Fruit fly (Drosophila melanogaster) whole organism, embryonic: Measurements from ENCODE around the gene CG6066.

Experiments
- ATbp ChIP-seq: fragments of 200-800 bp; sonication (Bioruptor generic); optimal IDR thresholded peaks from 2 replicates; lab custom pipeline; 2017; ENCODE audit warnings: missing biosample characterization, mild to moderate bottlenecking, missing genetic modification characterization, missing genetic modification reagents
- Antp ChIP-seq: fragments of 200-800 bp; sonication (Bioruptor generic); optimal IDR thresholded peaks from 3 replicates; lab custom pipeline; 2016; ENCODE audit warnings: missing biosample characterization, missing genetic modification characterization
- Atf3 ChIP-seq: fragments of 200-800 bp; sonication (Bioruptor generic); optimal IDR thresholded peaks from 3 replicates; lab custom pipeline; 2016; ENCODE audit warnings: missing biosample characterization, missing genetic modification characterization
- B-H1 ChIP-seq: fragments of 200-800 bp; sonication (Bioruptor generic); IDR thresholded peaks from 3 replicates; pipeline ENCODE4 v1.3.6; 2022; ENCODE audit warnings: missing biosample characterization, missing genetic modification characterization
- B-H2 ChIP-seq: fragments of 200-800 bp; sonication (Bioruptor generic); optimal IDR thresholded peaks from 2 replicates; lab custom pipeline; 2018; ENCODE audit warnings: missing biosample characterization, mild to moderate bottlenecking, missing genetic modification characterization
- Bdp1 ChIP-seq: fragments of 200-800 bp; sonication (Bioruptor generic); optimal IDR thresholded peaks from 3 replicates; lab custom pipeline; 2016; ENCODE audit warnings: missing biosample characterization, missing genetic modification characterization
- CG10654 ChIP-seq: fragments of 200-800 bp; sonication (Bioruptor generic); optimal IDR thresholded peaks from 2 replicates; lab custom pipeline; 2016; ENCODE audit warnings: missing biosample characterization, missing genetic modification characterization
- CG10979 ChIP-seq: fragments of 200-800 bp; sonication (Bioruptor generic); optimal IDR thresholded peaks from 2 replicates; lab custom pipeline; 2018; ENCODE audit warnings: missing biosample characterization, mild to moderate bottlenecking, missing genetic modification characterization, moderate library complexity
- CG11093 ChIP-seq: fragments of 200-800 bp; sonication (Bioruptor generic); IDR thresholded peaks from 3 replicates; pipeline ENCODE4 v1.3.6; 2022; ENCODE audit warnings: missing biosample characterization, missing genetic modification characterization
- CG11696 ChIP-seq: fragments of 200-800 bp; sonication (Bioruptor generic); IDR thresholded peaks from 2 replicates; pipeline ENCODE4 v1.3.6; 2022; ENCODE audit warnings: missing biosample characterization, missing genetic modification characterization
- CG12942 ChIP-seq: fragments of 200-800 bp; sonication (Bioruptor generic); optimal IDR thresholded peaks from 3 replicates; lab custom pipeline; 2016; ENCODE audit warnings: missing biosample characterization, missing genetic modification characterization
- CG13424 ChIP-seq: fragments of 200-800 bp; sonication (Bioruptor generic); optimal IDR thresholded peaks from 2 replicates; lab custom pipeline; 2019; ENCODE audit warnings: missing biosample characterization, mild to moderate bottlenecking, missing genetic modification characterization, moderate library complexity
- CG17361 ChIP-seq: fragments of 200-800 bp; sonication (Bioruptor generic); IDR thresholded peaks from 3 replicates; pipeline ENCODE4 v1.3.6; 2022; ENCODE audit warnings: missing biosample characterization, missing genetic modification characterization
- CG17568 ChIP-seq: fragments of 200-800 bp; sonication (Bioruptor generic); optimal IDR thresholded peaks from 2 replicates; lab custom pipeline; 2018; ENCODE audit warnings: missing biosample characterization, mild to moderate bottlenecking, missing genetic modification characterization, moderate library complexity
- CG18476 ChIP-seq: fragments of 200-800 bp; sonication (Bioruptor generic); optimal IDR thresholded peaks from 2 replicates; lab custom pipeline; 2016; ENCODE audit warnings: missing biosample characterization, mild to moderate bottlenecking, missing genetic modification characterization
- CG2875 ChIP-seq: fragments of 200-800 bp; sonication (Bioruptor generic); optimal IDR thresholded peaks from 2 replicates; lab custom pipeline; 2017; ENCODE audit warnings: missing biosample characterization, mild to moderate bottlenecking, missing genetic modification characterization, missing genetic modification reagents
- CG3163 ChIP-seq: fragments of 200-800 bp; sonication (Bioruptor generic); optimal IDR thresholded peaks from 3 replicates; lab custom pipeline; 2016; ENCODE audit warnings: missing biosample characterization, missing genetic modification characterization
- CG3995 ChIP-seq: fragments of 200-800 bp; sonication (Bioruptor generic); optimal IDR thresholded peaks from 3 replicates; lab custom pipeline; 2016; ENCODE audit warnings: missing biosample characterization, missing genetic modification characterization
- CG4707 ChIP-seq: fragments of 200-800 bp; sonication (Bioruptor generic); optimal IDR thresholded peaks from 2 replicates; lab custom pipeline; 2018; ENCODE audit warnings: missing biosample characterization, mild to moderate bottlenecking, missing genetic modification characterization, moderate library complexity
- CG6254 ChIP-seq: fragments of 200-800 bp; sonication (Bioruptor generic); optimal IDR thresholded peaks from 3 replicates; lab custom pipeline; 2017; ENCODE audit warnings: mild to moderate bottlenecking, missing biosample characterization, missing genetic modification reagents, missing genetic modification characterization
- CG7987 ChIP-seq: fragments of 200-800 bp; sonication (Bioruptor generic); optimal IDR thresholded peaks from 2 replicates; lab custom pipeline; 2018; ENCODE audit warnings: missing biosample characterization, mild to moderate bottlenecking, missing genetic modification characterization, moderate library complexity
- CG8290 ChIP-seq, 3 experiments: fragments of 200-800 bp; sonication (Bioruptor generic); optimal IDR thresholded peaks; 2 replicates each; lab custom pipeline; 2016 to 2019; ENCODE audit warnings: missing biosample characterization in 3 of 3, missing genetic modification characterization in 3 of 3, mild to moderate bottlenecking in 2 of 3, moderate library complexity in 1 of 3
- CG9727 ChIP-seq: fragments of 200-800 bp; sonication (Bioruptor generic); optimal IDR thresholded peaks from 3 replicates; lab custom pipeline; 2017; ENCODE audit warnings: missing biosample characterization, mild to moderate bottlenecking, missing genetic modification characterization
- CoRest ChIP-seq: fragments of 200-800 bp; sonication (Bioruptor generic); optimal IDR thresholded peaks from 3 replicates; lab custom pipeline; 2018; ENCODE audit warnings: missing biosample characterization, mild to moderate bottlenecking, missing genetic modification characterization, moderate library complexity
- E2f1 ChIP-seq: fragments of 200-800 bp; sonication (Bioruptor generic); IDR thresholded peaks from 2 replicates; pipeline ENCODE4 v1.3.6; 2022; ENCODE audit warnings: missing biosample characterization, missing genetic modification characterization
- Gug ChIP-seq: fragments of 200-800 bp; sonication (Bioruptor generic); IDR thresholded peaks from 4 replicates; pipeline ENCODE4 v1.3.6; 2022; ENCODE audit warnings: missing biosample characterization, missing genetic modification characterization
- Med ChIP-seq: fragments of 200-800 bp; sonication (Bioruptor generic); peaks from one replicate; lab custom pipeline; 2016; ENCODE audit warnings: missing biosample characterization, missing genetic modification characterization, mild to moderate bottlenecking, inconsistent platforms, moderate library complexity
- NK7.1 ChIP-seq: fragments of 200-800 bp; sonication (Bioruptor generic); optimal IDR thresholded peaks from 3 replicates; lab custom pipeline; 2016; ENCODE audit warnings: missing biosample characterization, missing genetic modification characterization
- Spps ChIP-seq: fragments of 200-800 bp; sonication (Bioruptor generic); optimal IDR thresholded peaks from 2 replicates; lab custom pipeline; 2018; ENCODE audit warnings: missing biosample characterization, mild to moderate bottlenecking, missing genetic modification characterization
- Taf1 ChIP-seq: fragments of 200-800 bp; sonication (Bioruptor generic); IDR thresholded peaks from 2 replicates; pipeline ENCODE4 v1.3.6; 2022; ENCODE audit warnings: missing biosample characterization, missing genetic modification characterization
- az2 ChIP-seq: fragments of 200-800 bp; sonication (Bioruptor generic); optimal IDR thresholded peaks from 3 replicates; lab custom pipeline; 2016; ENCODE audit warnings: missing biosample characterization, missing genetic modification characterization
- bab2 ChIP-seq: fragments of 200-800 bp; sonication (Bioruptor generic); optimal IDR thresholded peaks from 2 replicates; lab custom pipeline; 2016; ENCODE audit warnings: missing biosample characterization, missing genetic modification characterization
- chif ChIP-seq, 2 experiments: fragments of 200-800 bp; sonication (Bioruptor generic); optimal IDR thresholded peaks; 3 replicates each; lab custom pipeline; 2016; ENCODE audit warnings: missing biosample characterization in 2 of 2, missing genetic modification characterization in 2 of 2
- disco-r ChIP-seq: fragments of 200-800 bp; sonication (Bioruptor generic); optimal IDR thresholded peaks from 2 replicates; lab custom pipeline; 2016; ENCODE audit warnings: missing biosample characterization, missing genetic modification characterization
- dmrt11E ChIP-seq: fragments of 200-800 bp; sonication (Bioruptor generic); optimal IDR thresholded peaks from 3 replicates; lab custom pipeline; 2018; ENCODE audit warnings: missing biosample characterization, mild to moderate bottlenecking, missing genetic modification characterization, moderate library complexity
- ftz-f1 ChIP-seq: fragments of 200-800 bp; sonication (Bioruptor generic); optimal IDR thresholded peaks from 2 replicates; lab custom pipeline; 2016; ENCODE audit warnings: missing biosample characterization, missing genetic modification characterization
- gce ChIP-seq: fragments of 200-800 bp; sonication (Bioruptor generic); IDR thresholded peaks from 3 replicates; pipeline ENCODE4 v1.3.6; 2022; ENCODE audit warnings: missing biosample characterization, missing genetic modification characterization
- hkb ChIP-seq, 2 experiments: fragments of 200-800 bp in 1 of 2; fragments of >200 bp in 1 of 2; sonication (Bioruptor generic) in 1 of 2; IDR thresholded peaks in 1 of 2; optimal IDR thresholded peaks in 1 of 2; 2 replicates each; pipeline versions ENCODE4 v1.3.6 to Lab custom; 2017 to 2022; ENCODE audit warnings: missing biosample characterization in 1 of 2, missing genetic modification characterization in 1 of 2
- kay ChIP-seq: fragments of 200-800 bp; sonication (Bioruptor generic); optimal IDR thresholded peaks from 2 replicates; lab custom pipeline; 2016; ENCODE audit warnings: missing biosample characterization, missing genetic modification characterization
- lab ChIP-seq: fragments of 200-800 bp; sonication (Bioruptor generic); optimal IDR thresholded peaks from 3 replicates; lab custom pipeline; 2017; ENCODE audit warnings: missing biosample characterization, missing genetic modification characterization, mild to moderate bottlenecking, moderate library complexity, missing genetic modification reagents
- pita ChIP-seq: fragments of 200-800 bp; sonication (Bioruptor generic); optimal IDR thresholded peaks from 2 replicates; lab custom pipeline; 2017; ENCODE audit warnings: missing biosample characterization, mild to moderate bottlenecking, missing genetic modification characterization
- repo ChIP-seq: fragments of 200-800 bp; sonication (Bioruptor generic); optimal IDR thresholded peaks from 2 replicates; lab custom pipeline; 2016; ENCODE audit warnings: missing biosample characterization, missing genetic modification characterization
- scrt ChIP-seq: fragments of 200-800 bp; sonication (Bioruptor generic); optimal IDR thresholded peaks from 2 replicates; lab custom pipeline; 2018; ENCODE audit warnings: missing biosample characterization, mild to moderate bottlenecking, missing genetic modification characterization, moderate library complexity
- sd ChIP-seq: fragments of 200-800 bp; sonication (Bioruptor generic); optimal IDR thresholded peaks from 3 replicates; lab custom pipeline; 2018; ENCODE audit warnings: missing biosample characterization, mild to moderate bottlenecking, missing genetic modification characterization, moderate library complexity
- slou ChIP-seq: fragments of 200-800 bp; sonication (Bioruptor generic); optimal IDR thresholded peaks from 3 replicates; lab custom pipeline; 2016; ENCODE audit warnings: missing biosample characterization, missing genetic modification characterization
- sqz ChIP-seq: fragments of 200-800 bp; sonication (Bioruptor generic); optimal IDR thresholded peaks from 3 replicates; lab custom pipeline; 2018; ENCODE audit warnings: missing biosample characterization, mild to moderate bottlenecking, missing genetic modification characterization
- stc ChIP-seq: fragments of 200-800 bp; sonication (Bioruptor generic); IDR thresholded peaks from 2 replicates; pipeline ENCODE4 v1.3.6; 2022; ENCODE audit warnings: missing biosample characterization, missing genetic modification characterization
- stwl ChIP-seq: fragments of 200-800 bp; sonication (Bioruptor generic); optimal IDR thresholded peaks from 3 replicates; lab custom pipeline; 2018; ENCODE audit warnings: missing biosample characterization, mild to moderate bottlenecking, missing genetic modification characterization, moderate library complexity
- unpg ChIP-seq: fragments of 200-800 bp; sonication (Bioruptor generic); optimal IDR thresholded peaks from 3 replicates; lab custom pipeline; 2018; ENCODE audit warnings: missing biosample characterization, mild to moderate bottlenecking, missing genetic modification characterization, moderate library complexity
- vvl ChIP-seq: fragments of 200-800 bp; sonication (Bioruptor generic); IDR thresholded peaks from 2 replicates; pipeline ENCODE4 v1.3.6; 2022; ENCODE audit warnings: missing biosample characterization, missing genetic modification characterization

Gene CG6066

DNA sequence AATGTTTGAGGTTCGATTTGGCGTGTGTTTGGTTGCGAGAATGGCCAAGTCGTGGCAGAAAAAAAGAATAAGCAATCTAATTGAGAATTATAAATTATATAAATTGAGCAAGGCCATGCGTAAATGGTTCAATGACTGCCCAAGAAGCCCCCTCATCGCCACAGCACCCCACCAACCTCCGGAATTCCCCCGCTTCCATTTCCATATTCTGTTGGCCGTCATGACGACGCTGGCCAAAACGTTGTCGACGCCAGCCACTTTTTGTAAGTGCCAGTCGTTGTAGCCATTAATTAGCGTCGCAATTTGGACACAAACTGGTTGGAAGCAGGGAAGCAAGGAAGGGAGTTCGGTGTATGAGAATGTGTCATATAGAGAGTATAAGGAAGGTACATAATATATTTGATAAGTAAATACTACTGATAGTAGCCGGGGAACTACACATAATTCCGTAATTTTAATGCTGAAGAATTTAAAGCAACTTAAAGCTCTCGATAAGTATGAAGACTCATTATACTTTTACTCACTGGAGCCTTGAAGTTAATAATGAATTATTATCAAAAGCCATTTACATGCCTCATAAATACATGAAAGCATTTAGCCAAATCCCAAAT, 14.1 kb upstream of the CG6066 start (continued):
- no peak for TF ChIP-seq CG3995 (GFP tag; lab: Kevin White, UChicago)
- no peak for TF ChIP-seq CoRest (tag; lab: Kevin White, UChicago)
- no peak for TF ChIP-seq Bdp1 (GFP tag; lab: Kevin White, UChicago)
- no peak for TF ChIP-seq Taf1 (GFP tag; lab: Robert Waterston, UW)
- peak; percentile 81 for TF ChIP-seq sd (tag; lab: Kevin White, UChicago)
- no peak for TF ChIP-seq CG12942
- TF ChIP-seq bab2: no peak
- TF ChIP-seq repo (GFP tag; lab: Kevin White, UChicago): no peak
- TF ChIP-seq CG8290 (GFP tag; optimal IDR thresholded peaks at IDR 0.05; lab: Kevin White, UChicago): no peak
- TF ChIP-seq CG8290 (tag; optimal IDR thresholded peaks at IDR 0.05; lab: Kevin White, UChicago): peak in 1 of 2 experiments; percentile 22
- TF ChIP-seq CG17361 (GFP tag; lab: Robert Waterston, UW): no peak
- no peak for TF ChIP-seq hkb (optimal IDR thresholded peaks at IDR 0.05; lab: Kevin White, UChicago)
- no peak for TF ChIP-seq hkb (GFP tag; IDR thresholded peaks at IDR 0.05; lab: Robert Waterston, UW)
- no peak for TF ChIP-seq CG11696
- no peak for TF ChIP-seq pita (GFP tag; lab: Kevin White, UChicago)
- TF ChIP-seq CG17568: no peak
- TF ChIP-seq CG9727 (GFP tag; lab: Kevin White, UChicago): no peak
- TF ChIP-seq Atf3 (GFP tag; lab: Kevin White, UChicago): no peak
- peak; percentile 45 for TF ChIP-seq Med (GFP tag; lab: Kevin White, UChicago)
- no peak for TF ChIP-seq chif (GFP tag; optimal IDR thresholded peaks at IDR 0.05; lab: Kevin White, UChicago)
- TF ChIP-seq lab (GFP tag; lab: Kevin White, UChicago): peak; percentile 11
- no peak for TF ChIP-seq CG6254 (GFP tag; lab: Kevin White, UChicago)
- TF ChIP-seq disco-r (GFP tag; lab: Kevin White, UChicago): no peak
- TF ChIP-seq CG4707 (GFP tag; lab: Kevin White, UChicago): no peak
- TF ChIP-seq gce (GFP tag; lab: Robert Waterston, UW): no peak
- no peak for TF ChIP-seq dmrt11E
- no peak for TF ChIP-seq az2 (GFP tag; lab: Kevin White, UChicago)
- TF ChIP-seq CG11093 (GFP tag; lab: Robert Waterston, UW): no peak
- no peak for TF ChIP-seq sqz
- TF ChIP-seq Gug (GFP tag; lab: Robert Waterston, UW): no peak
- TF ChIP-seq CG13424 (tag; lab: Kevin White, UChicago): no peak
- no peak for TF ChIP-seq CG10654 (GFP tag; lab: Kevin White, UChicago)
- no peak for TF ChIP-seq NK7.1 (GFP tag; lab: Kevin White, UChicago)
- TF ChIP-seq ftz-f1 (GFP tag; lab: Kevin White, UChicago): peak; percentile 63
- no peak for TF ChIP-seq CG18476 (GFP tag; lab: Kevin White, UChicago)
- TF ChIP-seq stwl: no peak
- TF ChIP-seq kay (GFP tag; lab: Kevin White, UChicago): no peak
- TF ChIP-seq CG3163: no peak
- TF ChIP-seq B-H1: no peak
- no peak for TF ChIP-seq ATbp (GFP tag; lab: Kevin White, UChicago)
- TF ChIP-seq CG7987: no peak
- no peak for TF ChIP-seq slou (GFP tag; lab: Kevin White, UChicago)
- peak; percentile 4 for TF ChIP-seq B-H2 (GFP tag; lab: Kevin White, UChicago)
- TF ChIP-seq CG10979 (tag; lab: Kevin White, UChicago): no peak
- no peak for TF ChIP-seq unpg (GFP tag; lab: Kevin White, UChicago)
- no peak for TF ChIP-seq scrt (GFP tag; lab: Kevin White, UChicago)
- 0 out of 2 replicates have a peak, but pooled peaks have one; percentile 11 for TF ChIP-seq vvl (GFP tag; lab: Robert Waterston, UW)
- no peak for TF ChIP-seq Antp
- no peak for TF ChIP-seq Spps (tag; lab: Kevin White, UChicago)
- no peak for TF ChIP-seq E2f1 (GFP tag; lab: Robert Waterston, UW)
- no peak for TF ChIP-seq stc (GFP tag; lab: Robert Waterston, UW)
- no peak for TF ChIP-seq CG2875 (GFP tag; lab: Kevin White, UChicago)
